Fruit fly (Drosophila melanogaster) whole organism, embryonic: ENCODE measurements around the gene CG12438.

Experiments
- Abd-B ChIP-seq: fragments of 200-800 bp; sonication (Bioruptor generic); optimal IDR thresholded peaks from 2 replicates; lab custom pipeline; 2018; ENCODE audit warnings: missing biosample characterization, mild to moderate bottlenecking, missing genetic modification characterization, moderate library complexity
- Aef1 ChIP-seq: fragments of 200-800 bp; sonication (Bioruptor generic); IDR thresholded peaks from 3 replicates; pipeline ENCODE4 v1.3.6; 2022; ENCODE audit warnings: missing biosample characterization, missing genetic modification characterization
- Awh ChIP-seq: fragments of 200-800 bp; sonication (Bioruptor generic); IDR thresholded peaks from 2 replicates; pipeline ENCODE4, ENCODE4 v1.3.6; 2022; ENCODE audit warnings: missing biosample characterization, missing genetic modification characterization
- BEAF-32 ChIP-seq: fragments of 200-800 bp; sonication (Bioruptor generic); optimal IDR thresholded peaks from 3 replicates; lab custom pipeline; 2017; ENCODE audit warnings: missing biosample characterization, missing genetic modification characterization, mild to moderate bottlenecking, moderate library complexity, missing genetic modification reagents
- Blimp-1 ChIP-seq: fragments of 200-800 bp; sonication (Bioruptor generic); optimal IDR thresholded peaks from 3 replicates; lab custom pipeline; 2018; ENCODE audit warnings: missing biosample characterization, missing genetic modification characterization, mild to moderate bottlenecking, moderate library complexity, missing genetic modification reagents
- Bteb2 ChIP-seq: fragments of 200-800 bp; sonication (Bioruptor generic); optimal IDR thresholded peaks from 2 replicates; lab custom pipeline; 2016; ENCODE audit warnings: missing biosample characterization, missing genetic modification characterization
- CG11247 ChIP-seq: fragments of 200-800 bp; sonication (Bioruptor generic); IDR thresholded peaks from 2 replicates; pipeline ENCODE4 v1.3.6; 2022; ENCODE audit warnings: missing biosample characterization, missing genetic modification characterization
- CG11398 ChIP-seq: fragments of 200-800 bp; sonication (Bioruptor generic); optimal IDR thresholded peaks from 2 replicates; lab custom pipeline; 2016; ENCODE audit warnings: missing biosample characterization, missing genetic modification characterization
- CG12769 ChIP-seq: fragments of 200-800 bp; sonication (Bioruptor generic); optimal IDR thresholded peaks from 2 replicates; lab custom pipeline; 2019; ENCODE audit warnings: missing biosample characterization, mild to moderate bottlenecking, missing genetic modification characterization, moderate library complexity
- CG12942 ChIP-seq: fragments of 200-800 bp; sonication (Bioruptor generic); optimal IDR thresholded peaks from 3 replicates; lab custom pipeline; 2016; ENCODE audit warnings: missing biosample characterization, missing genetic modification characterization
- CG15269 ChIP-seq: fragments of 200-800 bp; sonication (Bioruptor generic); optimal IDR thresholded peaks from 2 replicates; lab custom pipeline; 2018; ENCODE audit warnings: missing biosample characterization, mild to moderate bottlenecking, missing genetic modification characterization, moderate library complexity
- CG2129 ChIP-seq: fragments of 200-800 bp; sonication (Bioruptor generic); IDR thresholded peaks from 2 replicates; pipeline ENCODE4 v1.3.6; 2022; ENCODE audit warnings: missing biosample characterization, missing genetic modification characterization; ENCODE audit not compliant: partially characterized antibody
- CG4360 ChIP-seq: fragments of 200-800 bp; sonication (Bioruptor generic); IDR thresholded peaks from 2 replicates; pipeline ENCODE4 v1.3.6; 2022; ENCODE audit warnings: missing biosample characterization, missing genetic modification characterization
- CG4424 ChIP-seq: fragments of 200-800 bp; sonication (Bioruptor generic); optimal IDR thresholded peaks from 3 replicates; lab custom pipeline; 2016; ENCODE audit warnings: missing biosample characterization, missing genetic modification characterization
- CG4730 ChIP-seq: fragments of 200-800 bp; sonication (Bioruptor generic); IDR thresholded peaks from 2 replicates; pipeline ENCODE4 v1.3.6; 2022; ENCODE audit warnings: missing biosample characterization, missing genetic modification characterization
- CG6854 ChIP-seq: fragments of 200-800 bp; sonication (Bioruptor generic); optimal IDR thresholded peaks from 3 replicates; lab custom pipeline; 2017; ENCODE audit warnings: missing biosample characterization, mild to moderate bottlenecking, missing genetic modification characterization
- CG8281 ChIP-seq: fragments of 200-800 bp; sonication (Bioruptor generic); optimal IDR thresholded peaks from 2 replicates; lab custom pipeline; 2018; ENCODE audit warnings: missing biosample characterization, mild to moderate bottlenecking, missing genetic modification characterization, moderate library complexity
- CG9932 ChIP-seq: fragments of 200-800 bp; sonication (Bioruptor generic); IDR thresholded peaks from 2 replicates; pipeline ENCODE4 v1.3.6; 2022; ENCODE audit warnings: missing biosample characterization, missing genetic modification characterization
- CTCF ChIP-seq: fragments of 200-800 bp; sonication (Bioruptor generic); optimal IDR thresholded peaks from 2 replicates; lab custom pipeline; 2017; ENCODE audit warnings: missing biosample characterization, mild to moderate bottlenecking, missing genetic modification characterization, moderate library complexity
- Dfd ChIP-seq, 2 experiments: fragments of >200 bp; optimal IDR thresholded peaks; 2 replicates each; lab custom pipeline; 2017; ENCODE audit warnings: missing biosample characterization in 2 of 2, missing genetic modification characterization in 2 of 2
- HLH54F ChIP-seq: fragments of 200-800 bp; sonication (Bioruptor generic); optimal IDR thresholded peaks from 3 replicates; lab custom pipeline; 2016; ENCODE audit warnings: missing biosample characterization, missing genetic modification characterization
- Hand ChIP-seq: fragments of 200-800 bp; sonication (Bioruptor generic); optimal IDR thresholded peaks from 2 replicates; lab custom pipeline; 2017; ENCODE audit warnings: mild to moderate bottlenecking, missing biosample characterization, missing genetic modification reagents, missing genetic modification characterization
- Lpt ChIP-seq: fragments of >200 bp; optimal IDR thresholded peaks from 2 replicates; lab custom pipeline; 2018; ENCODE audit warnings: missing biosample characterization, missing genetic modification characterization
- MTF-1 ChIP-seq: fragments of 200-800 bp; sonication (Bioruptor generic); optimal IDR thresholded peaks from 2 replicates; lab custom pipeline; 2018; ENCODE audit warnings: missing biosample characterization, mild to moderate bottlenecking, missing genetic modification characterization, borderline replicate concordance
- Max ChIP-seq: fragments of 200-800 bp; sonication (Bioruptor generic); optimal IDR thresholded peaks from 2 replicates; lab custom pipeline; 2016; ENCODE audit warnings: missing biosample characterization, mild to moderate bottlenecking, missing genetic modification characterization
- NC2β ChIP-seq: fragments of 200-800 bp; sonication (Bioruptor generic); optimal IDR thresholded peaks from 2 replicates; lab custom pipeline; 2016; ENCODE audit warnings: missing biosample characterization, missing genetic modification characterization
- Nf-YB ChIP-seq: fragments of 200-800 bp; sonication (Bioruptor generic); optimal IDR thresholded peaks from 3 replicates; lab custom pipeline; 2019; ENCODE audit warnings: missing biosample characterization, mild to moderate bottlenecking, missing genetic modification characterization, moderate library complexity
- Opbp ChIP-seq: fragments of 200-800 bp; sonication (Bioruptor generic); IDR thresholded peaks from 3 replicates; pipeline ENCODE4 v1.3.6; 2022; ENCODE audit warnings: missing biosample characterization, missing genetic modification characterization; ENCODE audit not compliant: partially characterized antibody
- Pdp1 ChIP-seq, 2 experiments: fragments of 200-800 bp; sonication (Bioruptor generic); optimal IDR thresholded peaks; 3 replicates each; lab custom pipeline; 2016; ENCODE audit warnings: missing biosample characterization in 2 of 2, missing genetic modification characterization in 2 of 2, mild to moderate bottlenecking in 1 of 2, moderate library complexity in 1 of 2
- Sox100B ChIP-seq: fragments of 200-800 bp; sonication (Bioruptor generic); optimal IDR thresholded peaks from 3 replicates; lab custom pipeline; 2018; ENCODE audit warnings: missing biosample characterization, mild to moderate bottlenecking, missing genetic modification characterization
- Taf1 ChIP-seq: fragments of 200-800 bp; sonication (Bioruptor generic); IDR thresholded peaks from 2 replicates; pipeline ENCODE4 v1.3.6; 2022; ENCODE audit warnings: missing biosample characterization, missing genetic modification characterization
- ac ChIP-seq: fragments of 200-800 bp; sonication (Bioruptor generic); optimal IDR thresholded peaks from 3 replicates; lab custom pipeline; 2017; ENCODE audit warnings: missing biosample characterization, mild to moderate bottlenecking, missing genetic modification characterization
- az2 ChIP-seq: fragments of 200-800 bp; sonication (Bioruptor generic); optimal IDR thresholded peaks from 3 replicates; lab custom pipeline; 2016; ENCODE audit warnings: missing biosample characterization, missing genetic modification characterization
- crol ChIP-seq: fragments of 200-800 bp; sonication (Bioruptor generic); IDR thresholded peaks from 2 replicates; pipeline ENCODE4 v1.3.6; 2022; ENCODE audit warnings: missing biosample characterization, missing genetic modification characterization
- ewg ChIP-seq: fragments of 200-800 bp; sonication (Bioruptor generic); optimal IDR thresholded peaks from 3 replicates; lab custom pipeline; 2017; ENCODE audit warnings: mild to moderate bottlenecking, missing biosample characterization, missing genetic modification reagents, missing genetic modification characterization
- ftz-f1 ChIP-seq: fragments of 200-800 bp; sonication (Bioruptor generic); optimal IDR thresholded peaks from 2 replicates; lab custom pipeline; 2016; ENCODE audit warnings: missing biosample characterization, missing genetic modification characterization
- gcm ChIP-seq: fragments of 200-800 bp; sonication (Bioruptor generic); optimal IDR thresholded peaks from 2 replicates; lab custom pipeline; 2019; ENCODE audit warnings: missing biosample characterization, mild to moderate bottlenecking, missing genetic modification characterization, moderate library complexity
- gem ChIP-seq: fragments of 200-800 bp; sonication (Bioruptor generic); optimal IDR thresholded peaks from 2 replicates; lab custom pipeline; 2019; ENCODE audit warnings: missing biosample characterization, mild to moderate bottlenecking, missing genetic modification characterization, moderate library complexity
- gsb ChIP-seq: fragments of 200-800 bp; sonication (Bioruptor generic); IDR thresholded peaks from 2 replicates; pipeline ENCODE4 v1.3.6; 2022; ENCODE audit warnings: missing biosample characterization, missing genetic modification characterization
- ind ChIP-seq: fragments of 200-800 bp; sonication (Bioruptor generic); optimal IDR thresholded peaks from 3 replicates; lab custom pipeline; 2016; ENCODE audit warnings: missing biosample characterization, missing genetic modification characterization
- kay ChIP-seq: fragments of 200-800 bp; sonication (Bioruptor generic); optimal IDR thresholded peaks from 2 replicates; lab custom pipeline; 2016; ENCODE audit warnings: missing biosample characterization, missing genetic modification characterization
- luna ChIP-seq: fragments of 200-800 bp; sonication (Bioruptor generic); optimal IDR thresholded peaks from 2 replicates; lab custom pipeline; 2016; ENCODE audit warnings: missing biosample characterization, missing genetic modification characterization
- maf-S ChIP-seq: fragments of 200-800 bp; sonication (Bioruptor generic); optimal IDR thresholded peaks from 2 replicates; lab custom pipeline; 2016; ENCODE audit warnings: missing biosample characterization, missing genetic modification characterization
- p53 ChIP-seq: fragments of 200-800 bp; sonication (Bioruptor generic); optimal IDR thresholded peaks from 2 replicates; lab custom pipeline; 2016; ENCODE audit warnings: missing biosample characterization, missing genetic modification characterization
- pho ChIP-seq: fragments of 200-800 bp; sonication (Bioruptor generic); optimal IDR thresholded peaks from 2 replicates; lab custom pipeline; 2016; ENCODE audit warnings: missing biosample characterization, missing genetic modification characterization
- row ChIP-seq: fragments of 200-800 bp; sonication (Bioruptor generic); IDR thresholded peaks from 3 replicates; pipeline ENCODE4 v1.3.6; 2022; ENCODE audit warnings: missing biosample characterization, missing genetic modification characterization
- sc ChIP-seq, 3 experiments: fragments of >200 bp in 2 of 3; fragments of 200-800 bp in 1 of 3; sonication (Bioruptor generic) in 1 of 3; optimal IDR thresholded peaks; 2 replicates in 2 of 3; 3 replicates in 1 of 3; lab custom pipeline; 2017; ENCODE audit warnings: mild to moderate bottlenecking in 1 of 3, missing biosample characterization in 1 of 3, missing genetic modification characterization in 1 of 3, missing genetic modification reagents in 1 of 3
- scrt ChIP-seq: fragments of 200-800 bp; sonication (Bioruptor generic); optimal IDR thresholded peaks from 2 replicates; lab custom pipeline; 2018; ENCODE audit warnings: missing biosample characterization, mild to moderate bottlenecking, missing genetic modification characterization, moderate library complexity
- so ChIP-seq: fragments of 200-800 bp; sonication (Bioruptor generic); IDR thresholded peaks from 3 replicates; pipeline ENCODE4 v1.3.6; 2022; ENCODE audit warnings: missing biosample characterization, missing genetic modification characterization
- zen ChIP-seq: fragments of 200-800 bp; sonication (Bioruptor generic); optimal IDR thresholded peaks from 3 replicates; lab custom pipeline; 2018; ENCODE audit warnings: missing biosample characterization, mild to moderate bottlenecking, missing genetic modification characterization, moderate library complexity

CG12438 gene

dm6 chr2L:8739984-8740756 is 11.9 kb upstream of the CG12438 start, which contains the start of gene raw (continued):
- TF ChIP-seq CG11398, result no peak
- TF ChIP-seq Blimp-1 (GFP tag; lab: Kevin White, UChicago), result peak; percentile 20
- no peak for TF ChIP-seq p53
- no peak for TF ChIP-seq CG8281 (tag; lab: Kevin White, UChicago)
- TF ChIP-seq az2 (GFP tag; lab: Kevin White, UChicago), result no peak
- no peak for TF ChIP-seq zen (tag; lab: Kevin White, UChicago)
- TF ChIP-seq CG11247 (GFP tag; lab: Robert Waterston, UW), result no peak
- TF ChIP-seq BEAF-32 (GFP tag; lab: Kevin White, UChicago), result no peak
- no peak for TF ChIP-seq CG12769
- peak; percentile 47 for TF ChIP-seq Hand (GFP tag; lab: Kevin White, UChicago)
- TF ChIP-seq Nf-YB, result no peak
- TF ChIP-seq pho (GFP tag; lab: Kevin White, UChicago), result no peak
- TF ChIP-seq sc (optimal IDR thresholded peaks at IDR 0.05; lab: Kevin White, UChicago), result no peak
- no peak for TF ChIP-seq sc (GFP tag; optimal IDR thresholded peaks at IDR 0.05; lab: Kevin White, UChicago)
- TF ChIP-seq CG4360 (GFP tag; lab: Robert Waterston, UW), result peak; percentile 88
- no peak for TF ChIP-seq CG4730 (GFP tag; lab: Robert Waterston, UW)
- peak; percentile 2 for TF ChIP-seq gcm (GFP tag; lab: Kevin White, UChicago)
- no peak for TF ChIP-seq ind
- TF ChIP-seq Lpt (GFP tag; lab: Kevin White, UChicago), result no peak
- no peak for TF ChIP-seq CG12942
- TF ChIP-seq CG4424 (GFP tag; lab: Kevin White, UChicago), result no peak
- no peak for TF ChIP-seq ewg (GFP tag; lab: Kevin White, UChicago)
- no peak for TF ChIP-seq Opbp (GFP tag; lab: Robert Waterston, UW)
- no peak for TF ChIP-seq CG9932 (GFP tag; lab: Robert Waterston, UW)
- TF ChIP-seq gsb (GFP tag; lab: Robert Waterston, UW), result no peak
- TF ChIP-seq CG2129 (GFP tag; lab: Robert Waterston, UW), result no peak
- TF ChIP-seq kay (GFP tag; lab: Kevin White, UChicago), result no peak
- peak; percentile 12 for TF ChIP-seq CG6854 (GFP tag; lab: Kevin White, UChicago)
- peak in 1 of 2 experiments; percentile 99 for TF ChIP-seq Pdp1 (GFP tag; optimal IDR thresholded peaks at IDR 0.05; lab: Kevin White, UChicago)
- TF ChIP-seq Sox100B, result no peak
- TF ChIP-seq crol (GFP tag; lab: Robert Waterston, UW), result no peak
- TF ChIP-seq maf-S (GFP tag; lab: Kevin White, UChicago), result no peak
- TF ChIP-seq so (GFP tag; lab: Robert Waterston, UW), result no peak
- no peak for TF ChIP-seq Max
- no peak for TF ChIP-seq MTF-1 (GFP tag; lab: Kevin White, UChicago)
- TF ChIP-seq CG15269, result no peak
- no peak; the same call in 2 of the 3 replicates for TF ChIP-seq row
- TF ChIP-seq ac (GFP tag; lab: Kevin White, UChicago), result no peak
- TF ChIP-seq ftz-f1 (GFP tag; lab: Kevin White, UChicago), result no peak
- no peak for TF ChIP-seq Taf1 (GFP tag; lab: Robert Waterston, UW)
- no peak for TF ChIP-seq Dfd (GFP tag; optimal IDR thresholded peaks at IDR 0.05; lab: Kevin White, UChicago)
- TF ChIP-seq Awh, result no peak
- peak; percentile 5 for TF ChIP-seq scrt (GFP tag; lab: Kevin White, UChicago)
- no peak for TF ChIP-seq Bteb2 (GFP tag; lab: Kevin White, UChicago)
- no peak for TF ChIP-seq HLH54F (GFP tag; lab: Kevin White, UChicago)
- TF ChIP-seq CTCF (GFP tag; lab: Kevin White, UChicago), result no peak
- no peak for TF ChIP-seq gem (tag; lab: Kevin White, UChicago)
- no peak for TF ChIP-seq NC2β
- no peak for TF ChIP-seq luna
- no peak for TF ChIP-seq Abd-B (GFP tag; lab: Kevin White, UChicago)
- peak; percentile 58; the same call in 2 of the 3 replicates for TF ChIP-seq Aef1 (GFP tag; lab: Robert Waterston, UW)
